Fruit fly (Drosophila melanogaster) whole organism, embryonic: ENCODE measurements around the gene CG6693.
A peak's percentile ranks its signal among the peaks of the same experiment; 100 is the strongest.

Source experiments
- Ada2b ChIP-seq: fragments of 200-800 bp; sonication (Bioruptor generic); IDR thresholded peaks from 2 replicates; pipeline ENCODE4 v1.3.6; 2022; ENCODE audit warnings: missing biosample characterization, missing genetic modification characterization
- Adf1 ChIP-seq: fragments of 200-800 bp; sonication (Bioruptor generic); IDR thresholded peaks from 2 replicates; pipeline ENCODE4 v1.3.6; 2022; ENCODE audit warnings: missing biosample characterization, missing genetic modification characterization
- Bgb ChIP-seq: fragments of 200-800 bp; sonication (Bioruptor generic); IDR thresholded peaks from 2 replicates; pipeline ENCODE4 v1.3.6; 2022; ENCODE audit warnings: missing biosample characterization, missing genetic modification characterization; ENCODE audit not compliant: partially characterized antibody
- CG10321 ChIP-seq: fragments of 200-800 bp; sonication (Bioruptor generic); IDR thresholded peaks from 2 replicates; pipeline ENCODE4 v1.3.6; 2022; ENCODE audit warnings: missing biosample characterization, missing genetic modification characterization
- CG10959 ChIP-seq: fragments of 200-800 bp; sonication (Bioruptor generic); IDR thresholded peaks from 2 replicates; pipeline ENCODE4 v1.3.6; 2022; ENCODE audit warnings: missing biosample characterization, missing genetic modification characterization
- CG12769 ChIP-seq: fragments of 200-800 bp; sonication (Bioruptor generic); optimal IDR thresholded peaks from 2 replicates; lab custom pipeline; 2019; ENCODE audit warnings: missing biosample characterization, mild to moderate bottlenecking, missing genetic modification characterization, moderate library complexity
- CG13123 ChIP-seq: fragments of 200-800 bp; sonication (Bioruptor generic); optimal IDR thresholded peaks from 2 replicates; lab custom pipeline; 2016; ENCODE audit warnings: missing biosample characterization, missing genetic modification characterization
- CG14710 ChIP-seq: fragments of 200-800 bp; sonication (Bioruptor generic); optimal IDR thresholded peaks from 3 replicates; lab custom pipeline; 2019; ENCODE audit warnings: missing biosample characterization, mild to moderate bottlenecking, missing genetic modification characterization, moderate library complexity
- CG15514 ChIP-seq: fragments of 200-800 bp; sonication (Bioruptor generic); optimal IDR thresholded peaks from 3 replicates; lab custom pipeline; 2017; ENCODE audit warnings: missing biosample characterization, missing genetic modification characterization, mild to moderate bottlenecking, moderate library complexity, missing genetic modification reagents
- CG17568 ChIP-seq: fragments of 200-800 bp; sonication (Bioruptor generic); optimal IDR thresholded peaks from 2 replicates; lab custom pipeline; 2018; ENCODE audit warnings: missing biosample characterization, mild to moderate bottlenecking, missing genetic modification characterization, moderate library complexity
- CG18619 ChIP-seq: fragments of 200-800 bp; sonication (Bioruptor generic); optimal IDR thresholded peaks from 3 replicates; lab custom pipeline; 2017; ENCODE audit warnings: missing biosample characterization, mild to moderate bottlenecking, missing genetic modification characterization
- CG2120 ChIP-seq: fragments of 200-800 bp; sonication (Bioruptor generic); optimal IDR thresholded peaks from 3 replicates; lab custom pipeline; 2016; ENCODE audit warnings: missing biosample characterization, missing genetic modification characterization
- CG2875 ChIP-seq: fragments of 200-800 bp; sonication (Bioruptor generic); optimal IDR thresholded peaks from 2 replicates; lab custom pipeline; 2017; ENCODE audit warnings: missing biosample characterization, mild to moderate bottlenecking, missing genetic modification characterization, missing genetic modification reagents
- CG31224 ChIP-seq: fragments of 200-800 bp; sonication (Bioruptor generic); IDR thresholded peaks from 2 replicates; pipeline ENCODE4 v1.3.6; 2022; ENCODE audit warnings: missing biosample characterization, missing genetic modification characterization
- CG31441 ChIP-seq: fragments of 200-800 bp; sonication (Bioruptor generic); IDR thresholded peaks from 2 replicates; pipeline ENCODE4 v1.3.6; 2022; ENCODE audit warnings: missing biosample characterization, missing genetic modification characterization
- CG33557 ChIP-seq: fragments of 200-800 bp; sonication (Bioruptor generic); optimal IDR thresholded peaks from 2 replicates; lab custom pipeline; 2019; ENCODE audit warnings: missing biosample characterization, mild to moderate bottlenecking, missing genetic modification characterization, moderate library complexity
- CG3838 ChIP-seq: fragments of 200-800 bp; sonication (Bioruptor generic); optimal IDR thresholded peaks from 3 replicates; lab custom pipeline; 2016; ENCODE audit warnings: missing biosample characterization, missing genetic modification characterization
- CG4617 ChIP-seq: fragments of 200-800 bp; sonication (Bioruptor generic); optimal IDR thresholded peaks from 3 replicates; lab custom pipeline; 2016; ENCODE audit warnings: missing biosample characterization, missing genetic modification characterization, borderline replicate concordance
- Deaf1 ChIP-seq: fragments of 200-800 bp; optimal IDR thresholded peaks from 3 replicates; lab custom pipeline; 2019; ENCODE audit warnings: missing biosample characterization, mild to moderate bottlenecking, missing genetic modification characterization, moderate library complexity
- Dfd ChIP-seq, 2 experiments: fragments of >200 bp; optimal IDR thresholded peaks; 2 replicates each; lab custom pipeline; 2017; ENCODE audit warnings: missing biosample characterization in 2 of 2, missing genetic modification characterization in 2 of 2
- Doc2 ChIP-seq: fragments of 200-800 bp; sonication (Bioruptor generic); IDR thresholded peaks from 2 replicates; pipeline ENCODE4 v1.3.6; 2022; ENCODE audit warnings: missing biosample characterization, missing genetic modification characterization
- Fer1 ChIP-seq: fragments of 200-800 bp; sonication (Bioruptor generic); optimal IDR thresholded peaks from 2 replicates; lab custom pipeline; 2017; ENCODE audit warnings: missing biosample characterization, mild to moderate bottlenecking, missing genetic modification characterization
- Kr ChIP-seq: fragments of 200-800 bp; sonication (Bioruptor generic); optimal IDR thresholded peaks from 2 replicates; lab custom pipeline; 2017; ENCODE audit warnings: missing biosample characterization, mild to moderate bottlenecking, missing genetic modification characterization
- MTF-1 ChIP-seq: fragments of 200-800 bp; sonication (Bioruptor generic); optimal IDR thresholded peaks from 2 replicates; lab custom pipeline; 2018; ENCODE audit warnings: missing biosample characterization, mild to moderate bottlenecking, missing genetic modification characterization, borderline replicate concordance
- Nf-YA ChIP-seq: fragments of 200-800 bp; sonication (Bioruptor generic); IDR thresholded peaks from 2 replicates; pipeline ENCODE4 v1.3.6; 2022; ENCODE audit warnings: missing biosample characterization, missing genetic modification characterization
- Pdp1 ChIP-seq, 2 experiments: fragments of 200-800 bp; sonication (Bioruptor generic); optimal IDR thresholded peaks; 3 replicates each; lab custom pipeline; 2016; ENCODE audit warnings: missing biosample characterization in 2 of 2, missing genetic modification characterization in 2 of 2, mild to moderate bottlenecking in 1 of 2, moderate library complexity in 1 of 2
- Rx ChIP-seq: fragments of 200-800 bp; sonication (Bioruptor generic); IDR thresholded peaks from 2 replicates; pipeline ENCODE4 v1.3.6; 2022; ENCODE audit warnings: missing biosample characterization, missing genetic modification characterization
- Tbp ChIP-seq: fragments of >200 bp; optimal IDR thresholded peaks from 2 replicates; lab custom pipeline; 2018; ENCODE audit warnings: missing biosample characterization, missing genetic modification characterization
- Xbp1 ChIP-seq: fragments of 200-800 bp; sonication (Bioruptor generic); optimal IDR thresholded peaks from 3 replicates; lab custom pipeline; 2016; ENCODE audit warnings: missing biosample characterization, mild to moderate bottlenecking, missing genetic modification characterization
- YL-1 ChIP-seq: fragments of 200-800 bp; sonication (Bioruptor generic); optimal IDR thresholded peaks from 3 replicates; lab custom pipeline; 2017; ENCODE audit warnings: missing biosample characterization, mild to moderate bottlenecking, missing genetic modification characterization
- ab ChIP-seq: fragments of 200-800 bp; sonication (Bioruptor generic); optimal IDR thresholded peaks from 2 replicates; lab custom pipeline; 2016; ENCODE audit warnings: missing biosample characterization, missing genetic modification characterization
- az2 ChIP-seq: fragments of 200-800 bp; sonication (Bioruptor generic); optimal IDR thresholded peaks from 3 replicates; lab custom pipeline; 2016; ENCODE audit warnings: missing biosample characterization, missing genetic modification characterization
- cg ChIP-seq: fragments of 200-800 bp; sonication (Bioruptor generic); optimal IDR thresholded peaks from 3 replicates; lab custom pipeline; 2019; ENCODE audit warnings: missing biosample characterization, mild to moderate bottlenecking, missing genetic modification characterization, moderate library complexity
- ci ChIP-seq: fragments of 200-800 bp; sonication (Bioruptor generic); IDR thresholded peaks from 3 replicates; pipeline ENCODE4 v1.3.6; 2022; ENCODE audit warnings: missing biosample characterization, missing genetic modification characterization
- corto ChIP-seq: fragments of 200-800 bp; sonication (Bioruptor generic); optimal IDR thresholded peaks from 2 replicates; lab custom pipeline; 2016; ENCODE audit warnings: missing biosample characterization, mild to moderate bottlenecking, missing genetic modification characterization, moderate library complexity
- cwo ChIP-seq: fragments of 200-800 bp; sonication (Bioruptor generic); optimal IDR thresholded peaks from 3 replicates; lab custom pipeline; 2017; ENCODE audit warnings: missing biosample characterization, missing genetic modification characterization, mild to moderate bottlenecking, moderate library complexity, missing genetic modification reagents
- dati ChIP-seq: fragments of 200-800 bp; sonication (Bioruptor generic); IDR thresholded peaks from 2 replicates; pipeline ENCODE4 v1.3.6; 2022; ENCODE audit warnings: missing biosample characterization, missing genetic modification characterization
- disco-r ChIP-seq: fragments of 200-800 bp; sonication (Bioruptor generic); optimal IDR thresholded peaks from 2 replicates; lab custom pipeline; 2016; ENCODE audit warnings: missing biosample characterization, missing genetic modification characterization
- dm ChIP-seq: fragments of 200-800 bp; sonication (Bioruptor generic); optimal IDR thresholded peaks from 3 replicates; lab custom pipeline; 2016; ENCODE audit warnings: missing biosample characterization, missing genetic modification characterization
- dmrt11E ChIP-seq: fragments of 200-800 bp; sonication (Bioruptor generic); optimal IDR thresholded peaks from 3 replicates; lab custom pipeline; 2018; ENCODE audit warnings: missing biosample characterization, mild to moderate bottlenecking, missing genetic modification characterization, moderate library complexity
- ewg ChIP-seq: fragments of 200-800 bp; sonication (Bioruptor generic); optimal IDR thresholded peaks from 3 replicates; lab custom pipeline; 2017; ENCODE audit warnings: mild to moderate bottlenecking, missing biosample characterization, missing genetic modification reagents, missing genetic modification characterization
- gsb ChIP-seq: fragments of 200-800 bp; sonication (Bioruptor generic); IDR thresholded peaks from 2 replicates; pipeline ENCODE4 v1.3.6; 2022; ENCODE audit warnings: missing biosample characterization, missing genetic modification characterization
- pan ChIP-seq, 4 experiments: fragments of >200 bp in 3 of 4; fragments of 200-800 bp in 1 of 4; sonication (Bioruptor generic) in 1 of 4; optimal IDR thresholded peaks in 3 of 4; IDR thresholded peaks in 1 of 4; 2 replicates each; pipeline versions ENCODE4 v1.3.6 to Lab custom; 2017 to 2022; ENCODE audit warnings: missing biosample characterization in 2 of 4, missing genetic modification characterization in 2 of 4, mixed read lengths in 1 of 4
- pros ChIP-seq: fragments of 200-800 bp; sonication (Bioruptor generic); optimal IDR thresholded peaks from 3 replicates; lab custom pipeline; 2019; ENCODE audit warnings: missing biosample characterization, mild to moderate bottlenecking, missing genetic modification characterization, moderate library complexity
- repo ChIP-seq: fragments of 200-800 bp; sonication (Bioruptor generic); optimal IDR thresholded peaks from 2 replicates; lab custom pipeline; 2016; ENCODE audit warnings: missing biosample characterization, missing genetic modification characterization
- rib ChIP-seq: fragments of 200-800 bp; sonication (Bioruptor generic); IDR thresholded peaks from 2 replicates; pipeline ENCODE4 v1.3.6; 2022; ENCODE audit warnings: missing biosample characterization, missing genetic modification characterization
- sim ChIP-seq: fragments of 200-800 bp; sonication (Bioruptor generic); IDR thresholded peaks from 2 replicates; pipeline ENCODE4 v1.3.6; 2022; ENCODE audit warnings: missing biosample characterization, missing genetic modification characterization
- sna ChIP-seq: fragments of 200-800 bp; sonication (Bioruptor generic); IDR thresholded peaks from 2 replicates; pipeline ENCODE4 v1.3.6; 2022; ENCODE audit warnings: missing biosample characterization, missing genetic modification characterization; ENCODE audit not compliant: partially characterized antibody
- twi ChIP-seq: fragments of 200-800 bp; optimal IDR thresholded peaks from 2 replicates; lab custom pipeline; 2019; ENCODE audit warnings: missing biosample characterization, mild to moderate bottlenecking, missing genetic modification characterization, moderate library complexity
- zfh1 ChIP-seq: fragments of 200-800 bp; sonication (Bioruptor generic); IDR thresholded peaks from 3 replicates; pipeline ENCODE4 v1.3.6; 2022; ENCODE audit warnings: missing biosample characterization, missing genetic modification characterization

CG6693 gene

dm6 chr3R:11214449-11214950 lies 6.9 kb downstream of the CG6693 start, which contains the start of gene ZnT86D (continued):
- TF ChIP-seq Dfd (GFP tag; optimal IDR thresholded peaks at IDR 0.05; lab: Kevin White, UChicago): no peak
- no peak for TF ChIP-seq corto (GFP tag; lab: Kevin White, UChicago)
- peak; percentile 72 for TF ChIP-seq CG31441 (GFP tag; lab: Robert Waterston, UW)
- TF ChIP-seq Fer1 (GFP tag; lab: Kevin White, UChicago): peak; percentile 67
- TF ChIP-seq pan (optimal IDR thresholded peaks at IDR 0.05; lab: Kevin White, UChicago): no peak
- no peak for TF ChIP-seq pan (GFP tag; optimal IDR thresholded peaks at IDR 0.05 in 1 of 2, IDR thresholded peaks at IDR 0.05 in 1 of 2)
- peak; percentile 12 for TF ChIP-seq dmrt11E
- no peak for TF ChIP-seq CG10959 (GFP tag; lab: Robert Waterston, UW)
- TF ChIP-seq ab: no peak
- no peak for TF ChIP-seq cg
- TF ChIP-seq disco-r (GFP tag; lab: Kevin White, UChicago): no peak
- TF ChIP-seq CG14710 (tag; lab: Kevin White, UChicago): peak; percentile 86
- no peak for TF ChIP-seq Bgb (GFP tag; lab: Robert Waterston, UW)
- no peak for TF ChIP-seq Rx (GFP tag; lab: Robert Waterston, UW)
- peak; percentile 61 for TF ChIP-seq CG15514 (GFP tag; lab: Kevin White, UChicago)
- no peak for TF ChIP-seq dati (GFP tag; lab: Robert Waterston, UW)
- TF ChIP-seq Xbp1 (GFP tag; lab: Kevin White, UChicago): peak; percentile 54
- TF ChIP-seq Kr (GFP tag; lab: Kevin White, UChicago): no peak
- TF ChIP-seq pros (GFP tag; lab: Kevin White, UChicago): peak; percentile 40
- peak; percentile 34 for TF ChIP-seq Deaf1
- peak; percentile 10 for TF ChIP-seq ewg (GFP tag; lab: Kevin White, UChicago)
- TF ChIP-seq CG31224 (GFP tag; lab: Robert Waterston, UW): no peak
- peak; percentile 21 for TF ChIP-seq dm (GFP tag; lab: Kevin White, UChicago)
- peak; percentile 48 to 49 for TF ChIP-seq Pdp1 (GFP tag; optimal IDR thresholded peaks at IDR 0.05; lab: Kevin White, UChicago)
- peak; percentile 88 for TF ChIP-seq CG2120 (GFP tag; lab: Kevin White, UChicago)
- TF ChIP-seq CG17568 (GFP tag; lab: Kevin White, UChicago): peak; percentile 58
- TF ChIP-seq CG18619 (GFP tag; lab: Kevin White, UChicago): peak; percentile 62
- TF ChIP-seq twi (tag; lab: Kevin White, UChicago): peak; percentile 29
- TF ChIP-seq gsb (GFP tag; lab: Robert Waterston, UW): no peak
- TF ChIP-seq CG13123 (GFP tag; lab: Kevin White, UChicago): peak; percentile 17
- no peak for TF ChIP-seq CG4617
- peak; percentile 80 for TF ChIP-seq YL-1 (GFP tag; lab: Kevin White, UChicago)
- TF ChIP-seq zfh1 (GFP tag; lab: Robert Waterston, UW): no peak
- TF ChIP-seq CG3838 (GFP tag; lab: Kevin White, UChicago): peak; percentile 26
- TF ChIP-seq az2 (GFP tag; lab: Kevin White, UChicago): no peak
- TF ChIP-seq cwo (GFP tag; lab: Kevin White, UChicago): peak; percentile 49
- peak; percentile 36; the same call in 1 of the 2 replicates for TF ChIP-seq Ada2b (GFP tag; lab: Robert Waterston, UW)
- peak; percentile 10 for TF ChIP-seq CG12769 (tag; lab: Kevin White, UChicago)
- TF ChIP-seq rib: no peak
- TF ChIP-seq ci (GFP tag; lab: Robert Waterston, UW): 0 out of 3 replicates have a peak, but pooled peaks have one; percentile 55
- no peak for TF ChIP-seq sna
- no peak for TF ChIP-seq sim (GFP tag; lab: Robert Waterston, UW)
- no peak for TF ChIP-seq repo (GFP tag; lab: Kevin White, UChicago)
- no peak for TF ChIP-seq CG2875 (GFP tag; lab: Kevin White, UChicago)
- TF ChIP-seq Nf-YA (GFP tag; lab: Robert Waterston, UW): no peak
- peak; percentile 80 for TF ChIP-seq CG10321 (GFP tag; lab: Robert Waterston, UW)
- TF ChIP-seq MTF-1 (GFP tag; lab: Kevin White, UChicago): no peak
- no peak for TF ChIP-seq Tbp (GFP tag; lab: Kevin White, UChicago)
- no peak for TF ChIP-seq Doc2 (GFP tag; lab: Robert Waterston, UW)
- TF ChIP-seq CG33557 (GFP tag; lab: Kevin White, UChicago): peak; percentile 55
- no peak for TF ChIP-seq Adf1
